Worm (Caenorhabditis elegans): ENCODE measurements around the gene daf-1.
A peak's percentile ranks its signal among the peaks of the same experiment; 100 is the strongest.

Gene daf-1

ce11 chrIV:178696-179095 lies 46.5 kb downstream of the daf-1 start, which contains the start of gene tcl-2:
Gene tcl-2, plus strand, starts transcription at chrIV:179083.
- TF ChIP-seq C04F5.9 (tag; optimal IDR thresholded peaks at IDR 0.05) (no peak), unc-86 (tag; optimal IDR thresholded peaks at IDR 0.05) (no peak), skn-1 (tag; optimal IDR thresholded peaks at IDR 0.05) (no peak), C34B4.2 (tag; optimal IDR thresholded peaks at IDR 0.05) (no peak), aly-2 (tag; optimal IDR thresholded peaks at IDR 0.05) (no peak), unc-30 (tag; optimal IDR thresholded peaks at IDR 0.05) (no peak), pag-3 (tag; optimal IDR thresholded peaks at IDR 0.05; ENCODE audit: borderline replicate concordance, insufficient read depth) (no peak), nhr-20 (tag; optimal IDR thresholded peaks at IDR 0.05) (no peak), grh-1 (GFP tag; IDR thresholded peaks at IDR 0.05) (no peak), mab-9 (GFP tag; IDR thresholded peaks at IDR 0.05) (no peak), alr-1 (tag; optimal IDR thresholded peaks at IDR 0.05; ENCODE audit: borderline replicate concordance) (no peak), fkh-4 (tag; optimal IDR thresholded peaks at IDR 0.05; ENCODE audit: borderline replicate concordance) (no peak), hpl-2 (GFP tag; optimal IDR thresholded peaks at IDR 0.05) (no peak), tlp-1 (tag; optimal IDR thresholded peaks at IDR 0.05) (no peak), ama-1 (optimal IDR thresholded peaks at IDR 0.05) (no peak), ceh-90 (tag; optimal IDR thresholded peaks at IDR 0.05) (no peak)

ce11 chrIV:179700-180099 lies 47.5 kb downstream of the daf-1 start:
- TF ChIP-seq efl-1 (optimal IDR thresholded peaks at IDR 0.05): no peak
- TF ChIP-seq efl-1 (GFP tag; optimal IDR thresholded peaks at IDR 0.05 in 1 of 2): peak in 1 of 2 experiments; percentile 90
- TF ChIP-seq fkh-4 (tag; optimal IDR thresholded peaks at IDR 0.05; ENCODE audit: borderline replicate concordance): no peak

ce11 chrIV:183519-183918 lies 51.3 kb downstream of the daf-1 start:
- TF ChIP-seq unc-30 (tag; optimal IDR thresholded peaks at IDR 0.05): no peak
- no peak for TF ChIP-seq zag-1 (tag; optimal IDR thresholded peaks at IDR 0.05)
- TF ChIP-seq lin-13 (GFP tag; optimal IDR thresholded peaks at IDR 0.05): no peak
- TF ChIP-seq nhr-28 (tag; optimal IDR thresholded peaks at IDR 0.05): no peak
- no peak for TF ChIP-seq rnt-1 (tag; optimal IDR thresholded peaks at IDR 0.05)
- no peak for TF ChIP-seq elt-3 (tag; optimal IDR thresholded peaks at IDR 0.05)
- no peak for TF ChIP-seq C04F5.9 (tag; optimal IDR thresholded peaks at IDR 0.05)
- TF ChIP-seq elt-2 (tag; optimal IDR thresholded peaks at IDR 0.05): no peak
- TF ChIP-seq sox-4 (tag; optimal IDR thresholded peaks at IDR 0.05): no peak
- no peak for TF ChIP-seq unc-62 (GFP tag; optimal IDR thresholded peaks at IDR 0.05)

ce11 chrIV:184184-184583 lies 52.0 kb downstream of the daf-1 start, which contains the start of gene pnc-1:
Gene pnc-1, plus strand, starts transcription at chrIV:184484.
- no peak for TF ChIP-seq unc-62 (GFP tag; optimal IDR thresholded peaks at IDR 0.05)
- TF ChIP-seq elt-2 (tag; optimal IDR thresholded peaks at IDR 0.05): no peak
- no peak for TF ChIP-seq unc-130 (tag; optimal IDR thresholded peaks at IDR 0.05)
- no peak for TF ChIP-seq dpl-1 (GFP tag; optimal IDR thresholded peaks at IDR 0.05)
- TF ChIP-seq ama-1 (optimal IDR thresholded peaks at IDR 0.05): no peak
- no peak for TF ChIP-seq nhr-76 (tag; optimal IDR thresholded peaks at IDR 0.05)

- TF ChIP-seq skn-1 (tag; optimal IDR thresholded peaks at IDR 0.05) (no peak), lir-3 (tag; optimal IDR thresholded peaks at IDR 0.05; ENCODE audit: poor library complexity) (no peak), nhr-47 (tag; optimal IDR thresholded peaks at IDR 0.05) (peak; percentile 2), pag-3 (tag; optimal IDR thresholded peaks at IDR 0.05; ENCODE audit: borderline replicate concordance, insufficient read depth) (no peak), nhr-237 (tag; optimal IDR thresholded peaks at IDR 0.05) (no peak), fkh-10 (GFP tag; optimal IDR thresholded peaks at IDR 0.05) (no peak), efl-1 (optimal IDR thresholded peaks at IDR 0.05) (no peak), efl-1 (GFP tag; optimal IDR thresholded peaks at IDR 0.05 in 1 of 2) (no peak), elt-2 (tag; optimal IDR thresholded peaks at IDR 0.05) (no peak), ces-1 (GFP tag; optimal IDR thresholded peaks at IDR 0.05) (no peak), lsy-2 (tag; optimal IDR thresholded peaks at IDR 0.05) (peak in 1 of 2 experiments; percentile 14), C04F5.9 (tag; optimal IDR thresholded peaks at IDR 0.05) (no peak), egl-27 (tag; optimal IDR thresholded peaks at IDR 0.05) (no peak), nhr-84 (tag; optimal IDR thresholded peaks at IDR 0.05) (no peak), alr-1 (tag; optimal IDR thresholded peaks at IDR 0.05; ENCODE audit: borderline replicate concordance) (no peak), zag-1 (tag; optimal IDR thresholded peaks at IDR 0.05) (no peak), efl-3 (GFP tag; optimal IDR thresholded peaks at IDR 0.05) (no peak), snpc-4 (tag; optimal IDR thresholded peaks at IDR 0.05) (no peak), mep-1 (tag; optimal IDR thresholded peaks at IDR 0.05) (peak; percentile 38), pax-3 (tag; optimal IDR thresholded peaks at IDR 0.05) (no peak), nhr-28 (tag; optimal IDR thresholded peaks at IDR 0.05) (no peak), dpl-1 (GFP tag; optimal IDR thresholded peaks at IDR 0.05) (no peak), Y116A8C.19 (tag; optimal IDR thresholded peaks at IDR 0.05; ENCODE audit: borderline replicate concordance) (no peak), F16B12.6 (tag; optimal IDR thresholded peaks at IDR 0.05) (no peak), ceh-63 (GFP tag; optimal IDR thresholded peaks at IDR 0.05) (no peak)
These were observed 53.9 kb downstream of the daf-1 start for ce11 chrIV:186110-186509.

Measured in whole organism, L1 larva.